Worm (Caenorhabditis elegans): ENCODE results near the gene srt-27.

srt-27 gene

DNA sequence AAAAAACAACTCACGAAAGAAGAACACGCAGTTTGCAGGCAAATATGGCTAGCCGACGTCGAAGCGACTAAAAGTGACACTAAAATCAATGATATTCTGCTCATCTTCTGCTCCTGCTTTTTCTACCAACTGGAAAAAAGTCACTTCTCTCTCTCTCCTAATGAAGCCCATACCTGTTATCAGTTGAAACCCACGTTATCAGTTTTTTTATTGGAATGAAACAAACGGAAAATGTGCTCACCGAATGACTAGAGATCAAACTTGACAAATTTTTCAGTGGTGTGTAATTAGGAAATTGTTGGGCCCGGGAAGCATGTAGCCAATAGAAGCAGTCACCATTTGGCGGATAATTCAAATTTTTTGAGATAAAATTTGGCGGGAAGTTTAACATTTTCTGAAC, 9.2 kb downstream of the srt-27 start, which contains the start of gene C24B9.3:
C24B9.3 (minus strand) TSS at position 171 of the 400 bp plus-strand sequence.
- TF ChIP-seq pqm-1 (tag; optimal IDR thresholded peaks at IDR 0.05) (no peak), eyg-1 (tag; optimal IDR thresholded peaks at IDR 0.05) (no peak), elt-2 (tag; optimal IDR thresholded peaks at IDR 0.05) (peak; percentile 29), ceh-22 (tag; optimal IDR thresholded peaks at IDR 0.05) (no peak)

DNA sequence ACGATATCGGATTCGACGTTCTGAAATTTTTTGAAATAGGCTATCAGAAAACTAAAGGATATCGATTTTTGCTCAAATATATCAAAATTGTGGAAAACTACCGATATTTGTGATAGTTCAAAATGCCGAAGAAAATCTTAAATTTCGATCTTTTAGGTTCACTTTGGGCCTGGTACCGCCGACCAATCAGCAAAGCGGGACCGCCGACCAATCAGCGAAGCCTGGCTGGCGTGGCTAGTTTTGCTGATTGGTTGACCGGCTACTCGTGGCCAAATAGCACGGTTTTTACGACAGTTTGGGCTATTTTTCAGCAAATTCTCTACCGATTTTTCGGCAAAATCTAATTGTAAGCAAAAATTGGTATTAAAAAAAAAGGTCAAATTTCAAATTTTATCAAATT, 10.5 kb downstream of the srt-27 start:
- TF ChIP-seq nfya-1 (tag; optimal IDR thresholded peaks at IDR 0.05) (peak; percentile 54), hlh-6 (tag; optimal IDR thresholded peaks at IDR 0.05) (no peak)

DNA sequence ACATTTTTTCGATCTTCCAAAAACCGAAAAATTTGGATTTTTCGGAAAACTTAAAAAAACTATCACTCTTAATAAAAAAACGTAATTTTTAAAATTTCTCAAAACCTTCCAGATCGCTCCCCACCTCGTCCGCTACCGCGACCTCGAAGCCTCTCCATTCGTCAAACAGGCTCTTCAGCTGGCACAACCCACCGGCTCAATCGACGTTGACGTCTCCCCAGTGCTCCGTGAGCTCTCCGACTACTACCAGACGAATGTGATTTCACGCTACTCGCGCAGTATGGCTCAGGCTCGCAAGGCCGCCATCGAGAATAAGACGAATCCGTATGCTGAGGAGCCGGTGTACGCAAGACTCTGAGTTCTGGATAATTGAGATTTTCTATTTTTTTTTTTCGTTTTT, 14.3 kb downstream of the srt-27 start:
- no peak for TF ChIP-seq ceh-18 (tag; optimal IDR thresholded peaks at IDR 0.05)

DNA sequence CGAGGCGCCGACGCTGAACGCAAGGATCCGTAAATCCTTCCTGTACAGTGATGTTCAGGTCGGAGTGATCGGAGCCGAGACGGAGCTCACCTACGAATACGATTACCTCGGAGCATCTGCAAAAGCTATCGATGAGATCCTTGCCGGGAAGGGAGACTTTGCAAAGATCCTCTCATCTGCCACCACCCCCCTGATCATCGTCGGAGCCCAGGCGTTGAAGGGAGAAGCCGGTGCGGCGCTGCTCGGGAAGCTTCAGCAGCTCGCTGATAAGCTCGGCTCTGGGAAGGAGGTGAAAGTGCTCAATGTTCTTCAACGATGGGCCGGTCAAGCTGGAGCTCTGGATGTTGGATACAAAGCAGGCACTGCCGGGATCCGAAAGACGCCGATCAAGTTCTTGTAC, 17.4 kb downstream of the srt-27 start:
- TF ChIP-seq pag-3 (tag; optimal IDR thresholded peaks at IDR 0.05; ENCODE audit: borderline replicate concordance), result no peak
- no peak for TF ChIP-seq nhr-232 (tag; optimal IDR thresholded peaks at IDR 0.05)
- no peak for TF ChIP-seq ets-4 (tag; optimal IDR thresholded peaks at IDR 0.05)
- no peak for TF ChIP-seq Y22D7AL.16 (tag; optimal IDR thresholded peaks at IDR 0.05)
- TF ChIP-seq tbx-2 (tag; optimal IDR thresholded peaks at IDR 0.05), result no peak
- TF ChIP-seq ceh-14 (tag; optimal IDR thresholded peaks at IDR 0.05), result no peak
- TF ChIP-seq che-1 (tag; optimal IDR thresholded peaks at IDR 0.05), result no peak

DNA sequence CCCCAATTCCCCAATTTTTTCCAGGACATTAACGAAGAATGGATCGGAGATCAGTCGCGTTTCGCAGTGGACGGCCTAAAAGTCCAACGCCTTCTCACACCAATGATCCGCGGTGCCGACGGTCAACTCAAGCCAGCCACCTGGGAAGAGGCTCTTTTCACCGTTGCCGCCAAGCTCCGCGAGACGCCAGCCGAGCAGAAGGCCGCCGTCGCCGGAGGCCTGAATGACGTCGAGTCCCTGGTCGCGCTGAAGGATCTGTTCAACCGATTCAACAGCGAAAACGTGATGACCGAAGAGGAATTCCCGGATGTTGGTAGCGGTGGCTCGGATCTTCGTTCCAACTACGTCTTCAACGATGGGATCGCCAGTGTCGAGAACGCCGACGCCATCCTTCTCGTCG, 17.8 kb downstream of the srt-27 start:
- peak; percentile 7 for TF ChIP-seq elt-4 (tag; optimal IDR thresholded peaks at IDR 0.05)
- TF ChIP-seq sox-2 (GFP tag; IDR thresholded peaks at IDR 0.05), result no peak

DNA sequence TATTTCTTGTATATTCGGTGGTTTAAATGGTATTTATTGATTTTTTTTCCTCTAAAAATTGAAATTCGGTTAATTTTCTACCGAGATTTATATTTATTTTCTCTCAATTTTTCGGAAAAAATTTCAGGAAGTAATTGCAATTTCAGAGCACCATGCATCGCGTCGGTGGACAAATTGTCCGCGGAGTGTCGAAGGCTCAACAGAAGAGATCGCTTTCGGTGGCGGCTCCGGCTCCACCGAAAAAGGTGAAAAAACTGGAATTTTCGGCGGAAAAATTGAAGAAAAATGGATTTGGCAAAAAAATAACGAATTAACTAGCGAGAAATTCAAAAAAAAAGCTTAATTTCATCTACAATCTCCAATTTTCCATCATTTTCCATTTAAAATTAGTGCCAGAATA, 21.8 kb downstream of the srt-27 start, which contains the start of gene nuo-5:
nuo-5 (plus strand) TSS at position 147 of the 400 bp plus-strand sequence.
- TF ChIP-seq ceh-45 (GFP tag; IDR thresholded peaks at IDR 0.05), result no peak
- no peak for TF ChIP-seq fkh-10 (GFP tag; optimal IDR thresholded peaks at IDR 0.05)
- TF ChIP-seq rnt-1 (tag; optimal IDR thresholded peaks at IDR 0.05), result no peak
- no peak for TF ChIP-seq ttx-3 (tag; optimal IDR thresholded peaks at IDR 0.05)
- TF ChIP-seq tbx-2 (tag; optimal IDR thresholded peaks at IDR 0.05), result no peak
- TF ChIP-seq K09A11.1 (tag; optimal IDR thresholded peaks at IDR 0.05; ENCODE audit: insufficient read depth), result no peak
- no peak for TF ChIP-seq ceh-9 (tag; optimal IDR thresholded peaks at IDR 0.05)
- TF ChIP-seq eyg-1 (tag; optimal IDR thresholded peaks at IDR 0.05), result no peak
- no peak for TF ChIP-seq K02D7.2 (tag; optimal IDR thresholded peaks at IDR 0.05)
- TF ChIP-seq ama-1 (optimal IDR thresholded peaks at IDR 0.05), result no peak
- no peak for TF ChIP-seq npax-4 (tag; optimal IDR thresholded peaks at IDR 0.05)
- no peak for TF ChIP-seq hlh-15 (tag; optimal IDR thresholded peaks at IDR 0.05)
- TF ChIP-seq ceh-31 (tag; optimal IDR thresholded peaks at IDR 0.05), result no peak
- no peak for TF ChIP-seq lin-11 (tag; optimal IDR thresholded peaks at IDR 0.05)

DNA sequence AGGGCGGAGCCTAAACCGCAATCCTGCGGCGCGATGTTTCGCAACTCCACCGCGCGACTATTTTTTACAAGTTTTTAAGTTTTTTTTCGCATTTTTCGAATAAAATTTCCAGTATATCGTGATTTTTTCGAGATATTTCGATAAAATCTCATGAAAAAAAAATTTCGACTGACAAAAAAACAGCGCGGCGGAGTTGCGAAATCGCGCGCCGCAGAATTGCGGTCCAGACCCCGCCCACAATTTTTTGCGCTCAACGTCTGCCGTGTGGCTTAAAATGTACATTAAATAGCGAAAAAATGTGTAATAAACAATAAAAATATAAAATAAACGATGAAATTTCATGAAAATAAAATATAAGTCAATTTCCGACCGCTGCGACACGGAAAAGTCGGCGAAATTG, 23.0 kb downstream of the srt-27 start:
- TF ChIP-seq pat-9 (tag; optimal IDR thresholded peaks at IDR 0.05) (no peak), lim-6 (tag; optimal IDR thresholded peaks at IDR 0.05) (no peak), ahr-1 (tag; optimal IDR thresholded peaks at IDR 0.05) (no peak), unc-86 (tag; optimal IDR thresholded peaks at IDR 0.05) (peak; percentile 40), nhr-232 (tag; optimal IDR thresholded peaks at IDR 0.05) (no peak), sox-4 (tag; optimal IDR thresholded peaks at IDR 0.05) (no peak), ets-4 (tag; optimal IDR thresholded peaks at IDR 0.05) (no peak), ttx-3 (tag; optimal IDR thresholded peaks at IDR 0.05) (peak; percentile 34), pros-1 (tag; optimal IDR thresholded peaks at IDR 0.05) (no peak), ceh-24 (tag; optimal IDR thresholded peaks at IDR 0.05) (no peak), zip-5 (tag; optimal IDR thresholded peaks at IDR 0.05) (peak; percentile 20), che-1 (tag; optimal IDR thresholded peaks at IDR 0.05) (no peak), elt-2 (tag; optimal IDR thresholded peaks at IDR 0.05) (peak; percentile 8)
